Fruit fly (Drosophila melanogaster) whole organism, embryonic: Measurements from ENCODE around the gene Elal.

Source experiments
- Bdp1 ChIP-seq: fragments of 200-800 bp; sonication (Bioruptor generic); optimal IDR thresholded peaks from 3 replicates; lab custom pipeline; 2016; ENCODE audit warnings: missing biosample characterization, missing genetic modification characterization
- Bgb ChIP-seq: fragments of 200-800 bp; sonication (Bioruptor generic); IDR thresholded peaks from 2 replicates; pipeline ENCODE4 v1.3.6; 2022; ENCODE audit warnings: missing biosample characterization, missing genetic modification characterization; ENCODE audit not compliant: partially characterized antibody
- CG10462 ChIP-seq: fragments of 200-800 bp; sonication (Bioruptor generic); optimal IDR thresholded peaks from 2 replicates; lab custom pipeline; 2016; ENCODE audit warnings: missing biosample characterization, missing genetic modification characterization
- CG10654 ChIP-seq: fragments of 200-800 bp; sonication (Bioruptor generic); optimal IDR thresholded peaks from 2 replicates; lab custom pipeline; 2016; ENCODE audit warnings: missing biosample characterization, missing genetic modification characterization
- CG12769 ChIP-seq: fragments of 200-800 bp; sonication (Bioruptor generic); optimal IDR thresholded peaks from 2 replicates; lab custom pipeline; 2019; ENCODE audit warnings: missing biosample characterization, mild to moderate bottlenecking, missing genetic modification characterization, moderate library complexity
- CG13123 ChIP-seq: fragments of 200-800 bp; sonication (Bioruptor generic); optimal IDR thresholded peaks from 2 replicates; lab custom pipeline; 2016; ENCODE audit warnings: missing biosample characterization, missing genetic modification characterization
- CG13296 ChIP-seq: fragments of 200-800 bp; sonication (Bioruptor generic); optimal IDR thresholded peaks from 3 replicates; lab custom pipeline; 2018; ENCODE audit warnings: missing biosample characterization, mild to moderate bottlenecking, missing genetic modification characterization
- CG15601 ChIP-seq: fragments of 200-800 bp; sonication (Bioruptor generic); optimal IDR thresholded peaks from 3 replicates; lab custom pipeline; 2019; ENCODE audit warnings: missing biosample characterization, mild to moderate bottlenecking, missing genetic modification characterization, moderate library complexity
- CG17385 ChIP-seq: fragments of 200-800 bp; sonication (Bioruptor generic); optimal IDR thresholded peaks from 3 replicates; lab custom pipeline; 2018; ENCODE audit warnings: missing biosample characterization, mild to moderate bottlenecking, missing genetic modification characterization
- CG18599 ChIP-seq: fragments of 200-800 bp; sonication (Bioruptor generic); optimal IDR thresholded peaks from 3 replicates; lab custom pipeline; 2017; ENCODE audit warnings: missing biosample characterization, missing genetic modification characterization, mild to moderate bottlenecking, moderate library complexity, missing genetic modification reagents
- CG4424 ChIP-seq: fragments of 200-800 bp; sonication (Bioruptor generic); optimal IDR thresholded peaks from 3 replicates; lab custom pipeline; 2016; ENCODE audit warnings: missing biosample characterization, missing genetic modification characterization
- CG4820 ChIP-seq: fragments of 200-800 bp; sonication (Bioruptor generic); optimal IDR thresholded peaks from 3 replicates; lab custom pipeline; 2016; ENCODE audit warnings: missing biosample characterization, missing genetic modification characterization
- CG8290 ChIP-seq, 3 experiments: fragments of 200-800 bp; sonication (Bioruptor generic); optimal IDR thresholded peaks; 2 replicates each; lab custom pipeline; 2016 to 2019; ENCODE audit warnings: missing biosample characterization in 3 of 3, missing genetic modification characterization in 3 of 3, mild to moderate bottlenecking in 2 of 3, moderate library complexity in 1 of 3
- CG9817 ChIP-seq: fragments of 200-800 bp; sonication (Bioruptor generic); optimal IDR thresholded peaks from 2 replicates; lab custom pipeline; 2018; ENCODE audit warnings: missing biosample characterization, mild to moderate bottlenecking, missing genetic modification characterization, moderate library complexity
- Dad ChIP-seq: fragments of 200-800 bp; sonication (Bioruptor generic); optimal IDR thresholded peaks from 3 replicates; lab custom pipeline; 2016; ENCODE audit warnings: missing biosample characterization, missing genetic modification characterization
- Doc3 ChIP-seq: fragments of 200-800 bp; sonication (Bioruptor generic); IDR thresholded peaks from 3 replicates; pipeline ENCODE4 v1.3.6; 2022; ENCODE audit warnings: missing biosample characterization, missing genetic modification characterization; ENCODE audit not compliant: partially characterized antibody
- Drgx ChIP-seq: fragments of 200-800 bp; sonication (Bioruptor generic); IDR thresholded peaks from 2 replicates; pipeline ENCODE4 v1.3.6; 2022; ENCODE audit warnings: missing biosample characterization, missing genetic modification characterization
- H2.0 ChIP-seq: fragments of 200-800 bp; sonication (Bioruptor generic); IDR thresholded peaks from 2 replicates; pipeline ENCODE4 v1.3.6; 2022; ENCODE audit warnings: missing biosample characterization, missing genetic modification characterization
- Hey ChIP-seq: fragments of 200-800 bp; sonication (Bioruptor generic); optimal IDR thresholded peaks from 3 replicates; lab custom pipeline; 2018; ENCODE audit warnings: missing biosample characterization, mild to moderate bottlenecking, missing genetic modification characterization
- Meics ChIP-seq: fragments of 200-800 bp; sonication (Bioruptor generic); optimal IDR thresholded peaks from 2 replicates; lab custom pipeline; 2017; ENCODE audit warnings: missing biosample characterization, mild to moderate bottlenecking, missing genetic modification characterization
- NC2α ChIP-seq: fragments of 200-800 bp; sonication (Bioruptor generic); optimal IDR thresholded peaks from 2 replicates; lab custom pipeline; 2016; ENCODE audit warnings: missing biosample characterization, missing genetic modification characterization
- Opbp ChIP-seq: fragments of 200-800 bp; sonication (Bioruptor generic); IDR thresholded peaks from 3 replicates; pipeline ENCODE4 v1.3.6; 2022; ENCODE audit warnings: missing biosample characterization, missing genetic modification characterization; ENCODE audit not compliant: partially characterized antibody
- Sox100B ChIP-seq: fragments of 200-800 bp; sonication (Bioruptor generic); optimal IDR thresholded peaks from 3 replicates; lab custom pipeline; 2018; ENCODE audit warnings: missing biosample characterization, mild to moderate bottlenecking, missing genetic modification characterization
- Sry-δ ChIP-seq: fragments of 200-800 bp; sonication (Bioruptor generic); optimal IDR thresholded peaks from 2 replicates; lab custom pipeline; 2016; ENCODE audit warnings: missing biosample characterization, missing genetic modification characterization
- Taf1 ChIP-seq: fragments of 200-800 bp; sonication (Bioruptor generic); IDR thresholded peaks from 2 replicates; pipeline ENCODE4 v1.3.6; 2022; ENCODE audit warnings: missing biosample characterization, missing genetic modification characterization
- Xrp1 ChIP-seq: fragments of 200-800 bp; sonication (Bioruptor generic); IDR thresholded peaks from 2 replicates; pipeline ENCODE4 v1.3.6; 2022; ENCODE audit warnings: missing biosample characterization, missing genetic modification characterization
- bab2 ChIP-seq: fragments of 200-800 bp; sonication (Bioruptor generic); optimal IDR thresholded peaks from 2 replicates; lab custom pipeline; 2016; ENCODE audit warnings: missing biosample characterization, missing genetic modification characterization
- bcd ChIP-seq: fragments of 200-800 bp; sonication (Bioruptor generic); optimal IDR thresholded peaks from 2 replicates; lab custom pipeline; 2017; ENCODE audit warnings: missing biosample characterization, mild to moderate bottlenecking, missing genetic modification characterization
- btn ChIP-seq: fragments of 200-800 bp; sonication (Bioruptor generic); optimal IDR thresholded peaks from 2 replicates; lab custom pipeline; 2016; ENCODE audit warnings: missing biosample characterization, missing genetic modification characterization
- dimm ChIP-seq: fragments of 200-800 bp; sonication (Bioruptor generic); IDR thresholded peaks from 2 replicates; pipeline ENCODE4 v1.3.6; 2022; ENCODE audit warnings: missing biosample characterization, missing genetic modification characterization
- disco-r ChIP-seq: fragments of 200-800 bp; sonication (Bioruptor generic); optimal IDR thresholded peaks from 2 replicates; lab custom pipeline; 2016; ENCODE audit warnings: missing biosample characterization, missing genetic modification characterization
- exex ChIP-seq: fragments of 200-800 bp; sonication (Bioruptor generic); optimal IDR thresholded peaks from 4 replicates; lab custom pipeline; 2018; ENCODE audit warnings: missing biosample characterization, mild to moderate bottlenecking, missing genetic modification characterization, moderate library complexity
- gsb ChIP-seq: fragments of 200-800 bp; sonication (Bioruptor generic); IDR thresholded peaks from 2 replicates; pipeline ENCODE4 v1.3.6; 2022; ENCODE audit warnings: missing biosample characterization, missing genetic modification characterization
- ham ChIP-seq: fragments of 200-800 bp; sonication (Bioruptor generic); IDR thresholded peaks from 2 replicates; pipeline ENCODE4 v1.3.6; 2022; ENCODE audit warnings: missing biosample characterization, missing genetic modification characterization
- her ChIP-seq: fragments of 200-800 bp; sonication (Bioruptor generic); optimal IDR thresholded peaks from 2 replicates; lab custom pipeline; 2016; ENCODE audit warnings: missing biosample characterization, missing genetic modification characterization
- lbe ChIP-seq: fragments of 200-800 bp; sonication (Bioruptor generic); optimal IDR thresholded peaks from 2 replicates; lab custom pipeline; 2016; ENCODE audit warnings: missing biosample characterization, mild to moderate bottlenecking, missing genetic modification characterization
- maf-S ChIP-seq: fragments of 200-800 bp; sonication (Bioruptor generic); optimal IDR thresholded peaks from 2 replicates; lab custom pipeline; 2016; ENCODE audit warnings: missing biosample characterization, missing genetic modification characterization
- nau ChIP-seq: fragments of 200-800 bp; sonication (Bioruptor generic); optimal IDR thresholded peaks from 3 replicates; lab custom pipeline; 2017; ENCODE audit warnings: missing biosample characterization, mild to moderate bottlenecking, missing genetic modification characterization, missing genetic modification reagents
- nerfin-1 ChIP-seq: fragments of 200-800 bp; sonication (Bioruptor generic); optimal IDR thresholded peaks from 3 replicates; lab custom pipeline; 2019; ENCODE audit warnings: missing biosample characterization, mild to moderate bottlenecking, missing genetic modification characterization, moderate library complexity
- oc ChIP-seq: fragments of 200-800 bp; sonication (Bioruptor generic); optimal IDR thresholded peaks from 2 replicates; lab custom pipeline; 2018; ENCODE audit warnings: missing biosample characterization, mild to moderate bottlenecking, missing genetic modification characterization, moderate library complexity
- peb ChIP-seq: fragments of 200-800 bp; sonication (Bioruptor generic); IDR thresholded peaks from 2 replicates; pipeline ENCODE4 v1.3.6; 2022; ENCODE audit warnings: missing biosample characterization, missing genetic modification characterization
- ranshi ChIP-seq: fragments of 200-800 bp; sonication (Bioruptor generic); IDR thresholded peaks from 2 replicates; pipeline ENCODE4 v1.3.6; 2022; ENCODE audit warnings: missing biosample characterization, missing genetic modification characterization
- ro ChIP-seq: fragments of 200-800 bp; sonication (Bioruptor generic); IDR thresholded peaks from 2 replicates; pipeline ENCODE4 v1.3.6; 2022; ENCODE audit warnings: missing biosample characterization, missing genetic modification characterization
- sd ChIP-seq: fragments of 200-800 bp; sonication (Bioruptor generic); optimal IDR thresholded peaks from 3 replicates; lab custom pipeline; 2018; ENCODE audit warnings: missing biosample characterization, mild to moderate bottlenecking, missing genetic modification characterization, moderate library complexity
- sens-2 ChIP-seq: fragments of 200-800 bp; sonication (Bioruptor generic); IDR thresholded peaks from 2 replicates; pipeline ENCODE4 v1.3.6; 2022; ENCODE audit warnings: missing biosample characterization, missing genetic modification characterization
- slbo ChIP-seq: fragments of 200-800 bp; sonication (Bioruptor generic); IDR thresholded peaks from 2 replicates; pipeline ENCODE4 v1.3.6; 2022; ENCODE audit warnings: missing biosample characterization, missing genetic modification characterization
- slou ChIP-seq: fragments of 200-800 bp; sonication (Bioruptor generic); optimal IDR thresholded peaks from 3 replicates; lab custom pipeline; 2016; ENCODE audit warnings: missing biosample characterization, missing genetic modification characterization
- sna ChIP-seq: fragments of 200-800 bp; sonication (Bioruptor generic); IDR thresholded peaks from 2 replicates; pipeline ENCODE4 v1.3.6; 2022; ENCODE audit warnings: missing biosample characterization, missing genetic modification characterization; ENCODE audit not compliant: partially characterized antibody
- ssp ChIP-seq: fragments of 200-800 bp; sonication (Bioruptor generic); IDR thresholded peaks from 2 replicates; pipeline ENCODE4 v1.3.6; 2022; ENCODE audit warnings: missing biosample characterization, missing genetic modification characterization
- stwl ChIP-seq: fragments of 200-800 bp; sonication (Bioruptor generic); optimal IDR thresholded peaks from 3 replicates; lab custom pipeline; 2018; ENCODE audit warnings: missing biosample characterization, mild to moderate bottlenecking, missing genetic modification characterization, moderate library complexity

The Elal gene

dm6 chr3R:24893320-24893955 lies 28.3 kb downstream of the Elal start (continued):
- TF ChIP-seq CG18599 (GFP tag; lab: Kevin White, UChicago) (peak; percentile 60), her (GFP tag; lab: Kevin White, UChicago) (no peak), Meics (GFP tag; lab: Kevin White, UChicago) (peak; percentile 82), ranshi (GFP tag; lab: Robert Waterston, UW) (peak; percentile 32; the same call in 1 of the 2 replicates), CG4424 (peak; percentile 76), maf-S (GFP tag; lab: Kevin White, UChicago) (no peak), CG4820 (GFP tag; lab: Kevin White, UChicago) (peak; percentile 58), slbo (GFP tag; lab: Robert Waterston, UW) (peak; percentile 73), CG10654 (GFP tag; lab: Kevin White, UChicago) (peak; percentile 62), sd (tag; lab: Kevin White, UChicago) (peak; percentile 36), NC2α (GFP tag; lab: Kevin White, UChicago) (no peak), CG8290 (GFP tag; optimal IDR thresholded peaks at IDR 0.05; lab: Kevin White, UChicago) (peak; percentile 62), CG8290 (tag; optimal IDR thresholded peaks at IDR 0.05; lab: Kevin White, UChicago) (no peak), bab2 (GFP tag; lab: Kevin White, UChicago) (no peak), CG9817 (peak; percentile 54), sens-2 (GFP tag; lab: Robert Waterston, UW) (no peak), H2.0 (peak; percentile 24; the same call in 1 of the 2 replicates), Dad (no peak), disco-r (GFP tag; lab: Kevin White, UChicago) (no peak), Taf1 (GFP tag; lab: Robert Waterston, UW) (no peak), Hey (tag; lab: Kevin White, UChicago) (no peak), CG12769 (tag; lab: Kevin White, UChicago) (no peak), CG15601 (tag; lab: Kevin White, UChicago) (peak; percentile 84), bcd (GFP tag; lab: Kevin White, UChicago) (peak; percentile 80), Xrp1 (peak; percentile 81), CG17385 (GFP tag; lab: Kevin White, UChicago) (peak; percentile 74), lbe (GFP tag; lab: Kevin White, UChicago) (peak; percentile 46), CG10462 (no peak), dimm (GFP tag; lab: Robert Waterston, UW) (0 out of 2 replicates have a peak, but pooled peaks have one; percentile 6), CG13296 (GFP tag; lab: Kevin White, UChicago) (peak; percentile 79), gsb (GFP tag; lab: Robert Waterston, UW) (no peak), sna (GFP tag; lab: Robert Waterston, UW) (no peak), CG13123 (GFP tag; lab: Kevin White, UChicago) (no peak), btn (GFP tag; lab: Kevin White, UChicago) (no peak), ham (GFP tag; lab: Robert Waterston, UW) (no peak), Sry-δ (GFP tag; lab: Kevin White, UChicago) (no peak), exex (tag; lab: Kevin White, UChicago) (no peak), Opbp (GFP tag; lab: Robert Waterston, UW) (no peak), Doc3 (GFP tag; lab: Robert Waterston, UW) (no peak), oc (tag; lab: Kevin White, UChicago) (peak; percentile 63), nerfin-1 (tag; lab: Kevin White, UChicago) (peak; percentile 81), peb (GFP tag; lab: Robert Waterston, UW) (peak; percentile 35; the same call in 1 of the 2 replicates), ro (GFP tag; lab: Robert Waterston, UW) (no peak; the same call in 1 of the 2 replicates), slou (GFP tag; lab: Kevin White, UChicago) (no peak), Sox100B (GFP tag; lab: Kevin White, UChicago) (peak; percentile 93), Bdp1 (GFP tag; lab: Kevin White, UChicago) (no peak), Drgx (GFP tag; lab: Robert Waterston, UW) (peak; percentile 84), nau (GFP tag; lab: Kevin White, UChicago) (no peak), stwl (tag; lab: Kevin White, UChicago) (no peak), Bgb (GFP tag; lab: Robert Waterston, UW) (no peak), ssp (GFP tag; lab: Robert Waterston, UW) (peak; percentile 55)
